Fruit fly (Drosophila melanogaster): ENCODE data around the gene gzl.

The gzl gene

dm6 chr3R:6419103-6419502 lies 36.4 kb downstream of the gzl start:
- TF ChIP-seq CG5204 (GFP tag; optimal IDR thresholded peaks at IDR 0.05) (no peak), tj (GFP tag; optimal IDR thresholded peaks at IDR 0.05) (no peak), CG1620 (GFP tag; optimal IDR thresholded peaks at IDR 0.05) (no peak), toe (GFP tag; optimal IDR thresholded peaks at IDR 0.05) (no peak), CG7101 (tag; optimal IDR thresholded peaks at IDR 0.05) (no peak), CG11617 (GFP tag; optimal IDR thresholded peaks at IDR 0.05) (no peak), cic (GFP tag; optimal IDR thresholded peaks at IDR 0.05) (no peak), Clk (GFP tag; optimal IDR thresholded peaks at IDR 0.05) (no peak), CG12768 (GFP tag; optimal IDR thresholded peaks at IDR 0.05) (no peak), CG7045 (GFP tag; optimal IDR thresholded peaks at IDR 0.05) (no peak), pad (GFP tag; optimal IDR thresholded peaks at IDR 0.05) (no peak), cnc (optimal IDR thresholded peaks at IDR 0.05) (no peak), bab1 (GFP tag; optimal IDR thresholded peaks at IDR 0.05) (no peak), Mnt (GFP tag; optimal IDR thresholded peaks at IDR 0.05) (no peak), Crg-1 (GFP tag; optimal IDR thresholded peaks at IDR 0.05) (no peak)

dm6 chr3R:6419942-6420341 lies 37.2 kb downstream of the gzl start:
- no peak for TF ChIP-seq CG14711 (tag; optimal IDR thresholded peaks at IDR 0.05)
- no peak for TF ChIP-seq CG33017 (tag; optimal IDR thresholded peaks at IDR 0.05)
- TF ChIP-seq cic (GFP tag; optimal IDR thresholded peaks at IDR 0.05): no peak
- peak; percentile 35 for TF ChIP-seq CG12768 (GFP tag; optimal IDR thresholded peaks at IDR 0.05)
- no peak for TF ChIP-seq pad (GFP tag; optimal IDR thresholded peaks at IDR 0.05)
- TF ChIP-seq cnc (optimal IDR thresholded peaks at IDR 0.05): no peak
- TF ChIP-seq tj (GFP tag; optimal IDR thresholded peaks at IDR 0.05): peak; percentile 9
- no peak for TF ChIP-seq CG11617 (GFP tag; optimal IDR thresholded peaks at IDR 0.05)

dm6 chr3R:6421263-6421662 lies 38.5 kb downstream of the gzl start:
- no peak for TF ChIP-seq Mnt (GFP tag; optimal IDR thresholded peaks at IDR 0.05)
- no peak for TF ChIP-seq Crg-1 (GFP tag; optimal IDR thresholded peaks at IDR 0.05)
- TF ChIP-seq CG1620 (GFP tag; optimal IDR thresholded peaks at IDR 0.05): no peak
- TF ChIP-seq kay (GFP tag; ENCODE audit: borderline replicate concordance): no peak
- TF ChIP-seq cnc (optimal IDR thresholded peaks at IDR 0.05): no peak
- TF ChIP-seq CG7101 (tag; optimal IDR thresholded peaks at IDR 0.05): no peak
- TF ChIP-seq CG14711 (tag; optimal IDR thresholded peaks at IDR 0.05): no peak
- TF ChIP-seq CG12768 (GFP tag; optimal IDR thresholded peaks at IDR 0.05): no peak
- TF ChIP-seq CG7045 (GFP tag; optimal IDR thresholded peaks at IDR 0.05): no peak
- TF ChIP-seq CG11617 (GFP tag; optimal IDR thresholded peaks at IDR 0.05): no peak
- TF ChIP-seq CG5204 (GFP tag; optimal IDR thresholded peaks at IDR 0.05): no peak
- no peak for TF ChIP-seq Clk (GFP tag; optimal IDR thresholded peaks at IDR 0.05)
- no peak for TF ChIP-seq tj (GFP tag; optimal IDR thresholded peaks at IDR 0.05)
- no peak for TF ChIP-seq CG33017 (tag; optimal IDR thresholded peaks at IDR 0.05)
- TF ChIP-seq cic (GFP tag; optimal IDR thresholded peaks at IDR 0.05): no peak

- TF ChIP-seq CG7101 (tag; optimal IDR thresholded peaks at IDR 0.05) (no peak), pad (GFP tag; optimal IDR thresholded peaks at IDR 0.05) (no peak), toe (GFP tag; optimal IDR thresholded peaks at IDR 0.05) (no peak), CG12768 (GFP tag; optimal IDR thresholded peaks at IDR 0.05) (peak; percentile 11), Crg-1 (GFP tag; optimal IDR thresholded peaks at IDR 0.05) (no peak), bab1 (GFP tag; optimal IDR thresholded peaks at IDR 0.05) (no peak), CG14711 (tag; optimal IDR thresholded peaks at IDR 0.05) (no peak), CG7045 (GFP tag; optimal IDR thresholded peaks at IDR 0.05) (no peak), Mnt (GFP tag; optimal IDR thresholded peaks at IDR 0.05) (no peak), cnc (optimal IDR thresholded peaks at IDR 0.05) (no peak), CG1620 (GFP tag; optimal IDR thresholded peaks at IDR 0.05) (no peak), cic (GFP tag; optimal IDR thresholded peaks at IDR 0.05) (peak; percentile 62), kay (GFP tag; ENCODE audit: borderline replicate concordance) (no peak), Clk (GFP tag; optimal IDR thresholded peaks at IDR 0.05) (no peak), Hr96 (GFP tag; optimal IDR thresholded peaks at IDR 0.05) (no peak), CG5204 (GFP tag; optimal IDR thresholded peaks at IDR 0.05) (no peak), CG33017 (tag; optimal IDR thresholded peaks at IDR 0.05) (no peak), tj (GFP tag; optimal IDR thresholded peaks at IDR 0.05) (peak; percentile 80)
Observed at dm6 chr3R:6421712-6422141, 39.0 kb downstream of the gzl start.

- TF ChIP-seq tj (GFP tag; optimal IDR thresholded peaks at IDR 0.05) (peak; percentile 52), CG33017 (tag; optimal IDR thresholded peaks at IDR 0.05) (no peak), CG14711 (tag; optimal IDR thresholded peaks at IDR 0.05) (no peak), Mnt (GFP tag; optimal IDR thresholded peaks at IDR 0.05) (no peak), Crg-1 (GFP tag; optimal IDR thresholded peaks at IDR 0.05) (no peak), ovo (GFP tag; optimal IDR thresholded peaks at IDR 0.05) (peak; percentile 18), CG5204 (GFP tag; optimal IDR thresholded peaks at IDR 0.05) (no peak)
Observed at dm6 chr3R:6423128-6423527, 40.4 kb downstream of the gzl start.

- TF ChIP-seq Crg-1 (GFP tag; optimal IDR thresholded peaks at IDR 0.05) (no peak), CG7101 (tag; optimal IDR thresholded peaks at IDR 0.05) (peak; percentile 63), CG11617 (GFP tag; optimal IDR thresholded peaks at IDR 0.05) (peak; percentile 11), cic (GFP tag; optimal IDR thresholded peaks at IDR 0.05) (no peak), CG12768 (GFP tag; optimal IDR thresholded peaks at IDR 0.05) (peak; percentile 33), tj (GFP tag; optimal IDR thresholded peaks at IDR 0.05) (no peak), CG5204 (GFP tag; optimal IDR thresholded peaks at IDR 0.05) (no peak), Clk (GFP tag; optimal IDR thresholded peaks at IDR 0.05) (no peak), pad (GFP tag; optimal IDR thresholded peaks at IDR 0.05) (peak; percentile 5), toe (GFP tag; optimal IDR thresholded peaks at IDR 0.05) (peak; percentile 42), bab1 (GFP tag; optimal IDR thresholded peaks at IDR 0.05) (peak; percentile 59), Mnt (GFP tag; optimal IDR thresholded peaks at IDR 0.05) (no peak), CG7045 (GFP tag; optimal IDR thresholded peaks at IDR 0.05) (peak; percentile 39), CG1620 (GFP tag; optimal IDR thresholded peaks at IDR 0.05) (peak; percentile 5), cnc (optimal IDR thresholded peaks at IDR 0.05) (no peak), CG33017 (tag; optimal IDR thresholded peaks at IDR 0.05) (peak; percentile 52), CG14711 (tag; optimal IDR thresholded peaks at IDR 0.05) (peak; percentile 36), kay (GFP tag; ENCODE audit: borderline replicate concordance) (no peak), ovo (GFP tag; optimal IDR thresholded peaks at IDR 0.05) (no peak), Hr96 (GFP tag; optimal IDR thresholded peaks at IDR 0.05) (peak; percentile 78)
Observed at dm6 chr3R:6423984-6424602, 41.4 kb downstream of the gzl start.
